Worm (Caenorhabditis elegans) whole organism, L4/young adult: Measurements from ENCODE around the gene F20G2.1.

Source experiments
- W03F9.2 ChIP-seq: fragments of 150-350 bp; optimal IDR thresholded peaks from 2 replicates; lab custom pipeline; 2014; ENCODE audit warnings: missing biosample characterization, missing genetic modification characterization
- him-1 ChIP-seq: sonication (generic microtip); optimal IDR thresholded peaks from 2 replicates; lab custom pipeline; 2016; ENCODE audit warnings: missing genotype, missing genetic modification reagents, missing genetic modification characterization, missing compliant biosample characterization

DNA sequence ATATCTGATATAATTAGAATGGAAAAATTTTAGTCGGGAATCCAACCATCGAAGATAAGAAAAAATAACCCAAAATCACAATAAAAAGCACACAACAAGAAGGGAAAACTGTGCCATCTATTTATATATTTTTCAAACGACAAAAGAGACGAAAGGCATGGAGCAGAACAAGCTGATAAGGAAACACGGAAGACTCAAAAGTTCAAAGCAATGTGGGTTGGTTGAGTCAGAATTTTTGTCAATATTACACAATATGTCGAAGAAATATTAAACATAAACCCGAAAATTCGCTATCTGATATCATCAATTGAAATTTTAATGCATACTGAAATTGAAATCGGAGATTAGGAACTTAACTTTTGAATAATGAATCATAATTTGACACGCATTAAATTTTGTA is 8.5 kb downstream of the F20G2.1 start, which contains the start of gene F35E12.9:
- TF ChIP-seq W03F9.2 (tag; lab: Kevin White, UChicago) (no peak), him-1 (tag; lab: Kevin White, UChicago) (no peak)
